Worm (Caenorhabditis elegans) whole organism, mixed stage, embryonic: Measurements from ENCODE around the gene ndc-80.

Experiments
- M03D4.4 ChIP-seq: sonication (generic microtip); optimal IDR thresholded peaks from 2 replicates; lab custom pipeline; 2017; ENCODE audit warnings: mild to moderate bottlenecking, missing genetic modification characterization, missing compliant biosample characterization
- bed-3 ChIP-seq: fragments of 200-800 bp; sonication (Bioruptor generic); optimal IDR thresholded peaks from 3 replicates; lab custom pipeline; 2018; ENCODE audit warnings: mild to moderate bottlenecking, missing genetic modification characterization, moderate library complexity, missing compliant biosample characterization
- blmp-1 ChIP-seq: fragments of 150-350 bp; optimal IDR thresholded peaks from 2 replicates; lab custom pipeline; 2014; ENCODE audit warnings: missing biosample characterization, missing genetic modification characterization
- ceh-39 ChIP-seq: fragments of 150-350 bp; optimal IDR thresholded peaks from 2 replicates; lab custom pipeline; 2014; ENCODE audit warnings: missing biosample characterization, missing genetic modification characterization
- ceh-43 ChIP-seq: fragments of 200-800 bp; sonication (Bioruptor generic); optimal IDR thresholded peaks from 2 replicates; lab custom pipeline; 2018; ENCODE audit warnings: mild to moderate bottlenecking, missing genetic modification characterization, moderate library complexity, missing compliant biosample characterization
- ceh-83 ChIP-seq: fragments of 200-800 bp; sonication (Bioruptor generic); optimal IDR thresholded peaks from 2 replicates; lab custom pipeline; 2018; ENCODE audit warnings: mild to moderate bottlenecking, missing genetic modification characterization, missing compliant biosample characterization
- ces-1 ChIP-seq: fragments of 150-350 bp; optimal IDR thresholded peaks from 2 replicates; lab custom pipeline; 2014; ENCODE audit warnings: missing biosample characterization, missing genetic modification reagents, missing genetic modification characterization
- cnd-1 ChIP-seq: fragments of 200-800 bp; sonication (Bioruptor generic); optimal IDR thresholded peaks from 2 replicates; lab custom pipeline; 2018; ENCODE audit warnings: mild to moderate bottlenecking, missing genetic modification characterization, missing compliant biosample characterization
- drap-1 ChIP-seq: fragments of 200-800 bp; sonication (Bioruptor generic); optimal IDR thresholded peaks from 3 replicates; lab custom pipeline; 2018; ENCODE audit warnings: mild to moderate bottlenecking, missing genetic modification characterization, missing compliant biosample characterization
- elt-1 ChIP-seq: sonication (generic microtip); optimal IDR thresholded peaks from 2 replicates; lab custom pipeline; 2017; ENCODE audit warnings: missing genetic modification characterization, mild to moderate bottlenecking, missing compliant biosample characterization, antibody characterized with exemption, moderate library complexity, borderline replicate concordance; ENCODE audit not compliant: insufficient read depth
- elt-3 ChIP-seq: fragments of 150-350 bp; optimal IDR thresholded peaks from 2 replicates; lab custom pipeline; 2014; ENCODE audit warnings: missing biosample characterization, missing genetic modification characterization
- flh-1 ChIP-seq: fragments of 200-800 bp; sonication (Bioruptor generic); optimal IDR thresholded peaks from 2 replicates; lab custom pipeline; 2018; ENCODE audit warnings: mild to moderate bottlenecking, missing genetic modification characterization, moderate library complexity, missing compliant biosample characterization
- ham-2 ChIP-seq: fragments of 200-800 bp; sonication (Bioruptor generic); optimal IDR thresholded peaks from 2 replicates; lab custom pipeline; 2018; ENCODE audit warnings: mild to moderate bottlenecking, missing genetic modification characterization, missing compliant biosample characterization
- hlh-1 ChIP-seq: fragments of 150-350 bp; optimal IDR thresholded peaks from 2 replicates; lab custom pipeline; 2014; ENCODE audit warnings: missing biosample characterization, missing genetic modification reagents, missing genetic modification characterization
- lsy-2 ChIP-seq: fragments of 150-350 bp; optimal IDR thresholded peaks from 2 replicates; lab custom pipeline; 2014; ENCODE audit warnings: missing biosample characterization, missing genetic modification characterization
- mab-5 ChIP-seq: fragments of 150-350 bp; optimal IDR thresholded peaks from 2 replicates; lab custom pipeline; 2014; ENCODE audit warnings: missing biosample characterization, missing genetic modification characterization
- mep-1 ChIP-seq: fragments of 150-350 bp; optimal IDR thresholded peaks from 2 replicates; lab custom pipeline; 2017; ENCODE audit warnings: missing biosample characterization, missing genetic modification reagents, missing genetic modification characterization, inconsistent platforms
- mls-2 ChIP-seq: sonication (generic microtip); optimal IDR thresholded peaks from 2 replicates; lab custom pipeline; 2016; ENCODE audit warnings: mild to moderate bottlenecking, missing genetic modification characterization, moderate library complexity, missing compliant biosample characterization
- nhr-12 ChIP-seq: fragments of 150-350 bp; optimal IDR thresholded peaks from 2 replicates; lab custom pipeline; 2014; ENCODE audit warnings: missing biosample characterization, missing genetic modification characterization
- nhr-2 ChIP-seq: fragments of 150-350 bp; optimal IDR thresholded peaks from 2 replicates; lab custom pipeline; 2014; ENCODE audit warnings: missing biosample characterization, missing genetic modification characterization
- nhr-237 ChIP-seq: fragments of 150-350 bp; optimal IDR thresholded peaks from 2 replicates; lab custom pipeline; 2014; ENCODE audit warnings: missing biosample characterization, missing genetic modification characterization
- nhr-28 ChIP-seq: fragments of 150-350 bp; optimal IDR thresholded peaks from 2 replicates; lab custom pipeline; 2014; ENCODE audit warnings: missing biosample characterization, missing genetic modification characterization
- nhr-76 ChIP-seq: sonication (generic microtip); optimal IDR thresholded peaks from 2 replicates; lab custom pipeline; 2017; ENCODE audit warnings: missing biosample characterization, missing genetic modification characterization
- pha-4 ChIP-seq: fragments of 150-350 bp; optimal IDR thresholded peaks from 2 replicates; lab custom pipeline; 2018; ENCODE audit warnings: missing biosample characterization, missing genetic modification reagents, missing genetic modification characterization
- sem-2 ChIP-seq: fragments of 200-800 bp; sonication (Bioruptor generic); optimal IDR thresholded peaks from 2 replicates; lab custom pipeline; 2018; ENCODE audit warnings: mild to moderate bottlenecking, missing genetic modification characterization, missing compliant biosample characterization
- snpc-4 ChIP-seq: fragments of 150-350 bp; optimal IDR thresholded peaks from 2 replicates; lab custom pipeline; 2014; ENCODE audit warnings: missing biosample characterization, missing genetic modification characterization
- sptf-1 ChIP-seq: sonication (generic microtip); optimal IDR thresholded peaks from 2 replicates; lab custom pipeline; 2017; ENCODE audit warnings: mild to moderate bottlenecking, missing genetic modification characterization, moderate library complexity, missing compliant biosample characterization
- tbx-8 ChIP-seq: fragments of 200-800 bp; sonication (Bioruptor generic); optimal IDR thresholded peaks from 2 replicates; lab custom pipeline; 2018; ENCODE audit warnings: mild to moderate bottlenecking, missing genetic modification characterization, moderate library complexity, missing compliant biosample characterization
- unc-120 ChIP-seq: sonication (generic microtip); optimal IDR thresholded peaks from 2 replicates; lab custom pipeline; 2017; ENCODE audit warnings: missing genetic modification characterization, missing compliant biosample characterization; ENCODE audit not compliant: poor library complexity, severe bottlenecking
- unc-62 ChIP-seq: fragments of 150-350 bp; optimal IDR thresholded peaks from 2 replicates; lab custom pipeline; 2014; ENCODE audit warnings: missing biosample characterization, missing genetic modification reagents, missing genetic modification characterization
- zip-8 ChIP-seq: fragments of 150-350 bp; optimal IDR thresholded peaks from 2 replicates; lab custom pipeline; 2014; ENCODE audit warnings: missing biosample characterization, missing genetic modification characterization
- ztf-11 ChIP-seq: fragments of 150-350 bp; optimal IDR thresholded peaks from 2 replicates; lab custom pipeline; 2014; ENCODE audit warnings: missing biosample characterization, missing genetic modification characterization

Gene ndc-80

ce11 chrIV:10048268-10048667 lies 37.7 kb upstream of the ndc-80 start:
- TF ChIP-seq hlh-1 (tag; lab: Kevin White, UChicago) (peak; percentile 29), ces-1 (GFP tag; lab: Kevin White, UChicago) (no peak), elt-1 (tag; lab: Kevin White, UChicago) (peak; percentile 1), unc-120 (tag; lab: Kevin White, UChicago) (peak; percentile 61), M03D4.4 (no peak)

- TF ChIP-seq drap-1 (GFP tag; lab: Kevin White, UChicago) (no peak), pha-4 (tag; lab: Kevin White, UChicago) (no peak), ham-2 (GFP tag; lab: Kevin White, UChicago) (no peak), tbx-8 (GFP tag; lab: Kevin White, UChicago) (no peak), hlh-1 (tag; lab: Kevin White, UChicago) (no peak), mab-5 (no peak), zip-8 (tag; lab: Kevin White, UChicago) (no peak), flh-1 (GFP tag; lab: Kevin White, UChicago) (no peak), mep-1 (tag; lab: Kevin White, UChicago) (no peak), ceh-39 (no peak), cnd-1 (tag; lab: Kevin White, UChicago) (no peak), unc-62 (GFP tag; lab: Kevin White, UChicago) (no peak), snpc-4 (tag; lab: Kevin White, UChicago) (no peak), ces-1 (GFP tag; lab: Kevin White, UChicago) (no peak), bed-3 (GFP tag; lab: Kevin White, UChicago) (no peak), blmp-1 (no peak), sem-2 (no peak), elt-1 (tag; lab: Kevin White, UChicago) (no peak)
These were observed 34.8 kb upstream of the ndc-80 start, which contains the start of gene T04B2.8 for ce11 chrIV:10051088-10051487. TSS of gene T04B2.8 (minus strand) at chrIV:10051188.

ce11 chrIV:10053550-10053949 lies 32.4 kb upstream of the ndc-80 start, which contains the start of gene srv-12:
TSS of gene srv-12 (minus strand) at chrIV:10053650.
- TF ChIP-seq mls-2 (tag; lab: Kevin White, UChicago) (no peak), nhr-28 (tag; lab: Kevin White, UChicago) (no peak), elt-3 (no peak), nhr-12 (tag; lab: Kevin White, UChicago) (no peak), sem-2 (no peak), ceh-83 (GFP tag; lab: Kevin White, UChicago) (no peak), ceh-39 (no peak)
- TF ChIP-seq, all 35 proteins: peak for 0

DNA sequence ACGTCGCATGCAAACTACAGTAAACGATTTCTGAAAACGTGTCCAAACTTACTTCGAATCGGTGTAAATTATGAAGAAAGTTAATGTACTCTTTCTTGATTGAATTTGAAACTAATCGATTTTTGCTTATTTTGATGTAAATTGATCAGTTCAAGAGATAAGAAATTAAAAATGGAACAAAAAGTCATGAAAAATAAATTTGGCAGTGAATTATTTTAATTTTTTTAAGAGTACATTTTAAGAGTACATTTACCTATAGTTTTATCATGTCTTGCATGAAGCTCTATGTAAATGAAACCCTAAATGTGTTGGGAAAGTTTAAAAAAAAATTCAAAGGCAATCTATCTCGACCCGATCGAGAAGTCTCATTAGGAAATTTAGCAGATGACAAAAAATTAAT lies 29.8 kb upstream of the ndc-80 start, which contains the start of gene T04B2.7:
T04B2.7 (minus strand) TSS at position 101 of the 400 bp plus-strand sequence.
- TF ChIP-seq nhr-76 (no peak), snpc-4 (tag; lab: Kevin White, UChicago) (no peak), ham-2 (GFP tag; lab: Kevin White, UChicago) (no peak), sptf-1 (tag; lab: Kevin White, UChicago) (no peak), ceh-43 (no peak), bed-3 (GFP tag; lab: Kevin White, UChicago) (no peak)

ce11 chrIV:10059175-10059574 lies 26.8 kb upstream of the ndc-80 start:
- no peak for TF ChIP-seq mep-1 (tag; lab: Kevin White, UChicago)
- TF ChIP-seq elt-3: no peak
- TF ChIP-seq ztf-11 (tag; lab: Kevin White, UChicago): no peak
- TF ChIP-seq nhr-237 (tag; lab: Kevin White, UChicago): no peak
- no peak for TF ChIP-seq nhr-2
- no peak for TF ChIP-seq bed-3 (GFP tag; lab: Kevin White, UChicago)
- no peak for TF ChIP-seq snpc-4 (tag; lab: Kevin White, UChicago)
- TF ChIP-seq lsy-2 (tag; lab: Kevin White, UChicago): no peak
- TF ChIP-seq zip-8 (tag; lab: Kevin White, UChicago): no peak
- no peak for TF ChIP-seq nhr-28 (tag; lab: Kevin White, UChicago)
- no peak for TF ChIP-seq tbx-8 (GFP tag; lab: Kevin White, UChicago)
- no peak for TF ChIP-seq ham-2 (GFP tag; lab: Kevin White, UChicago)
- TF ChIP-seq mab-5: no peak
- TF ChIP-seq flh-1 (GFP tag; lab: Kevin White, UChicago): no peak
- no peak for TF ChIP-seq M03D4.4
